Worm (Caenorhabditis elegans): ENCODE results near the gene fbxa-45.

DNA sequence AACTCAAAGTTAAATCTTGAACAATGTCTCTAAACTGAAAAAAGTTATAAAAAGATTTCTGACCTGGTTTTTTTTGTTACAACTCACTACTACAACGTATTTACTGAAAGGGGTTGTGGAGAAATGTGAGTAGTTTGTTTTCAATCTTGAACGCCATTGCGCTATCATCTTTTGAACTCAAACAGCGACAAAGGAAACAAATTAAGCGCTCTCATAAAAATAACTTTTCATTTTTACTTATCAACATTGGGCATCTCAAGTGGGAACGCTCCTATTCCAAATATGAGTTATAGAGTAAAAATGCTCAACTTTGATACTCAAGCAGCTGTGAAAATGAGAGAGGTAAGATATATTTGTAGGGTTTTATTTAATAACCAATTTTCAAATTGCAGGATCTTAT, 5.8 kb downstream of the fbxa-45 start, which contains the start of gene F09C6.15:
- TF ChIP-seq elt-2 (tag; optimal IDR thresholded peaks at IDR 0.05) (no peak), sox-4 (tag; optimal IDR thresholded peaks at IDR 0.05) (no peak), ceh-6 (GFP tag; optimal IDR thresholded peaks at IDR 0.05) (no peak)

Data from whole organism, late embryonic.